Worm (Caenorhabditis elegans): ENCODE measurements around the gene irg-7.

DNA sequence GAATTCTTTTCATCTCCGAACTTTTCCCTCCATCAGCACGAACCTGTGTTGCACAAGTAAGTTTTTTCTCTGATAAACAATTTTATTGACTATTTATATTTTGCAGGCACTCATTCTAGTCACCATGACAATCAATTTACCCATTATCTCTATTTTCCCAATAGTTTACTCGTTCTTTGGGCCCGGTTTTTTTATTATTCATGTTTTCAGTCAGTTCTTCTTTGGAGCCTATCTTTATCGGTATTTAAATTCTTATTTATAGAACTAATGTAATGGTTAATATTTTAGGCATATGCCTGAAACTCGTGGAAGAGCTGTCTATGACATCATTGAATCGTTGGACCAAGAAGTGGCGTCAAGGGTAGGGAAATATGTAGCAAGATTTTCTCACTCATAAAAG lies 41.5 kb upstream of the irg-7 start:
- TF ChIP-seq pes-1 (GFP tag; IDR thresholded peaks at IDR 0.05), result no peak
- no peak for TF ChIP-seq ceh-13 (GFP tag; optimal IDR thresholded peaks at IDR 0.05)
- no peak for TF ChIP-seq ama-1 (optimal IDR thresholded peaks at IDR 0.05)
- TF ChIP-seq hmbx-1 (tag; optimal IDR thresholded peaks at IDR 0.05), result no peak
- no peak for TF ChIP-seq tra-4 (tag; optimal IDR thresholded peaks at IDR 0.05)
- TF ChIP-seq scrt-1 (GFP tag; IDR thresholded peaks at IDR 0.05), result no peak
- no peak for TF ChIP-seq aly-1 (tag; optimal IDR thresholded peaks at IDR 0.05)
- TF ChIP-seq hmg-4 (GFP tag; optimal IDR thresholded peaks at IDR 0.05), result no peak
- no peak for TF ChIP-seq B0310.2 (tag; optimal IDR thresholded peaks at IDR 0.05)
- TF ChIP-seq ets-7 (tag; optimal IDR thresholded peaks at IDR 0.05), result no peak

All from whole organism, early embryonic.